ENCODE assay signal across 4 fruit fly cellular contexts in genomic region chr3L:15506174-15506926, dm6.
TF ChIP-seq lines count a peak whose summit lies in the region.

No protein-coding gene starts in this region.

- no peak for TF ChIP-seq CTCF in whole organism, embryonic (GFP tag; optimal IDR thresholded peaks at IDR 0.05; lab: Kevin White, UChicago)

TF ChIP-seq in whole organism, adult, 20 proteins besides CTCF, POLR2A, EP300 and RAD21:
- TF ChIP-seq CG33017 (tag; optimal IDR thresholded peaks at IDR 0.05; lab: Kevin White, UChicago) (no peak), bab1 (GFP tag; optimal IDR thresholded peaks at IDR 0.05; lab: Kevin White, UChicago) (no peak), Mnt (GFP tag; optimal IDR thresholded peaks at IDR 0.05; lab: Kevin White, UChicago) (no peak), CG1620 (GFP tag; optimal IDR thresholded peaks at IDR 0.05; lab: Kevin White, UChicago) (no peak), cic (GFP tag; optimal IDR thresholded peaks at IDR 0.05; lab: Kevin White, UChicago) (peak; percentile 53), CG7045 (GFP tag; optimal IDR thresholded peaks at IDR 0.05; lab: Kevin White, UChicago) (no peak), Hr96 (GFP tag; optimal IDR thresholded peaks at IDR 0.05; lab: Kevin White, UChicago) (no peak), Clk (GFP tag; optimal IDR thresholded peaks at IDR 0.05; lab: Kevin White, UChicago) (no peak)

TF ChIP-seq in whole organism, embryonic, 481 proteins besides CTCF, POLR2A, EP300 and RAD21:
- TF ChIP-seq CG18764 (GFP tag; optimal IDR thresholded peaks at IDR 0.05; lab: Kevin White, UChicago), result no peak
- peak; percentile 66 for TF ChIP-seq sens (GFP tag; lab: Kevin White, UChicago)
- no peak for TF ChIP-seq sr (GFP tag; IDR thresholded peaks at IDR 0.05; lab: Robert Waterston, UW)
- TF ChIP-seq mirr (GFP tag; optimal IDR thresholded peaks at IDR 0.05; lab: Kevin White, UChicago), result peak; percentile 8
- TF ChIP-seq ash1 (GFP tag; optimal IDR thresholded peaks at IDR 0.05; lab: Kevin White, UChicago), result no peak
- peak in 1 of 2 experiments; percentile 58 for TF ChIP-seq Pdp1 (GFP tag; optimal IDR thresholded peaks at IDR 0.05; lab: Kevin White, UChicago)
- peak; percentile 11 for TF ChIP-seq BtbVII (GFP tag; optimal IDR thresholded peaks at IDR 0.05; lab: Kevin White, UChicago)
- peak; percentile 21 for TF ChIP-seq Med (GFP tag; lab: Kevin White, UChicago)
- peak; percentile 25 for TF ChIP-seq exex (tag; optimal IDR thresholded peaks at IDR 0.05; lab: Kevin White, UChicago)
- no peak for TF ChIP-seq nerfin-2 (GFP tag; IDR thresholded peaks at IDR 0.05; lab: Robert Waterston, UW; ENCODE audit: partially characterized antibody)
- no peak for TF ChIP-seq E2f2 (GFP tag; IDR thresholded peaks at IDR 0.05; lab: Robert Waterston, UW)

TF ChIP-seq in whole organism, prepupa, 60 proteins besides CTCF, POLR2A, EP300 and RAD21:
- no peak for TF ChIP-seq cyc (GFP tag; optimal IDR thresholded peaks at IDR 0.05; lab: Kevin White, UChicago)
- TF ChIP-seq CG31627 (GFP tag; optimal IDR thresholded peaks at IDR 0.05; lab: Kevin White, UChicago), result peak; percentile 24
- peak; percentile 45 for TF ChIP-seq CG6808 (GFP tag; optimal IDR thresholded peaks at IDR 0.05; lab: Kevin White, UChicago)
- TF ChIP-seq CG32006 (GFP tag; optimal IDR thresholded peaks at IDR 0.05; lab: Kevin White, UChicago), result peak; percentile 5
- no peak for TF ChIP-seq Hr4 (GFP tag; optimal IDR thresholded peaks at IDR 0.05; lab: Kevin White, UChicago)
- TF ChIP-seq esn (GFP tag; optimal IDR thresholded peaks at IDR 0.05; lab: Kevin White, UChicago), result peak; percentile 16
- TF ChIP-seq CG11762 (GFP tag; optimal IDR thresholded peaks at IDR 0.05; lab: Kevin White, UChicago; ENCODE audit: insufficient read depth), result no peak
- TF ChIP-seq Hr39 (GFP tag; optimal IDR thresholded peaks at IDR 0.05; lab: Kevin White, UChicago), result no peak
- peak; percentile 78 for TF ChIP-seq Eip78C (GFP tag; lab: Kevin White, UChicago)
- peak; percentile 12 for TF ChIP-seq Sox102F (GFP tag; optimal IDR thresholded peaks at IDR 0.05; lab: Kevin White, UChicago)
- peak; percentile 11 for TF ChIP-seq CG10669 (GFP tag; optimal IDR thresholded peaks at IDR 0.05; lab: Kevin White, UChicago)
- TF ChIP-seq CG16779 (tag; optimal IDR thresholded peaks at IDR 0.05; lab: Kevin White, UChicago), result no peak
- TF ChIP-seq svp (GFP tag; lab: Kevin White, UChicago), result peak; percentile 80
TF ChIP-seq in whole organism, prepupa: peak in this region for 8.

TF ChIP-seq in whole organism, wandering third instar larva, 38 proteins besides CTCF, POLR2A, EP300 and RAD21:
- TF ChIP-seq tai (GFP tag; optimal IDR thresholded peaks at IDR 0.05; lab: Kevin White, UChicago) (no peak), usp (GFP tag; optimal IDR thresholded peaks at IDR 0.05; lab: Kevin White, UChicago) (no peak), jim (GFP tag; optimal IDR thresholded peaks at IDR 0.05; lab: Kevin White, UChicago) (no peak), Hr83 (GFP tag; optimal IDR thresholded peaks at IDR 0.05; lab: Kevin White, UChicago; ENCODE audit: poor library complexity, severe bottlenecking) (no peak), OdsH (GFP tag; optimal IDR thresholded peaks at IDR 0.05; lab: Kevin White, UChicago) (no peak), foxo (GFP tag; optimal IDR thresholded peaks at IDR 0.05; lab: Kevin White, UChicago) (no peak), Sp1 (GFP tag; optimal IDR thresholded peaks at IDR 0.05; lab: Kevin White, UChicago) (no peak), sage (GFP tag; optimal IDR thresholded peaks at IDR 0.05; lab: Kevin White, UChicago) (peak; percentile 2), dmrt93B (GFP tag; optimal IDR thresholded peaks at IDR 0.05; lab: Kevin White, UChicago) (no peak)
